Fruit fly (Drosophila melanogaster) whole organism, embryonic: ENCODE data around the gene tho2.

ENCODE experiments used
- Adf1 ChIP-seq: fragments of 200-800 bp; sonication (Bioruptor generic); IDR thresholded peaks from 2 replicates; pipeline ENCODE4 v1.3.6; 2022; ENCODE audit warnings: missing biosample characterization, missing genetic modification characterization
- Aef1 ChIP-seq: fragments of 200-800 bp; sonication (Bioruptor generic); IDR thresholded peaks from 3 replicates; pipeline ENCODE4 v1.3.6; 2022; ENCODE audit warnings: missing biosample characterization, missing genetic modification characterization
- Asciz ChIP-seq: fragments of 200-800 bp; sonication (Bioruptor generic); optimal IDR thresholded peaks from 2 replicates; lab custom pipeline; 2017; ENCODE audit warnings: missing biosample characterization, mild to moderate bottlenecking, missing genetic modification characterization, missing genetic modification reagents
- CG10267 ChIP-seq: fragments of 200-800 bp; sonication (Bioruptor generic); optimal IDR thresholded peaks from 2 replicates; lab custom pipeline; 2018; ENCODE audit warnings: missing biosample characterization, mild to moderate bottlenecking, missing genetic modification characterization, moderate library complexity
- CG10366 ChIP-seq: fragments of 200-800 bp; sonication (Bioruptor generic); IDR thresholded peaks from 2 replicates; pipeline ENCODE4 v1.3.6; 2022; ENCODE audit warnings: missing biosample characterization, missing genetic modification characterization
- CG10565 ChIP-seq: fragments of 200-800 bp; sonication (Bioruptor generic); optimal IDR thresholded peaks from 3 replicates; lab custom pipeline; 2016; ENCODE audit warnings: missing biosample characterization, mild to moderate bottlenecking, missing genetic modification characterization
- CG11560 ChIP-seq: fragments of 200-800 bp; sonication (Bioruptor generic); IDR thresholded peaks from 3 replicates; pipeline ENCODE4 v1.3.6; 2022; ENCODE audit warnings: missing biosample characterization, missing genetic modification characterization
- CG11695 ChIP-seq: fragments of 200-800 bp; sonication (Bioruptor generic); IDR thresholded peaks from 3 replicates; pipeline ENCODE4 v1.3.6; 2022; ENCODE audit warnings: missing biosample characterization, missing genetic modification characterization
- CG12299 ChIP-seq: fragments of 200-800 bp; sonication (Bioruptor generic); optimal IDR thresholded peaks from 2 replicates; lab custom pipeline; 2018; ENCODE audit warnings: missing biosample characterization, mild to moderate bottlenecking, missing genetic modification characterization
- CG12744 ChIP-seq: fragments of 200-800 bp; sonication (Bioruptor generic); optimal IDR thresholded peaks from 2 replicates; lab custom pipeline; 2016; ENCODE audit warnings: missing biosample characterization, missing genetic modification characterization
- CG13424 ChIP-seq: fragments of 200-800 bp; sonication (Bioruptor generic); optimal IDR thresholded peaks from 2 replicates; lab custom pipeline; 2019; ENCODE audit warnings: missing biosample characterization, mild to moderate bottlenecking, missing genetic modification characterization, moderate library complexity
- CG15479 ChIP-seq: fragments of 200-800 bp; sonication (Bioruptor generic); optimal IDR thresholded peaks from 3 replicates; lab custom pipeline; 2019; ENCODE audit warnings: missing biosample characterization, mild to moderate bottlenecking, missing genetic modification characterization, moderate library complexity
- CG17912 ChIP-seq: fragments of 200-800 bp; sonication (Bioruptor generic); optimal IDR thresholded peaks from 2 replicates; lab custom pipeline; 2018; ENCODE audit warnings: missing biosample characterization, mild to moderate bottlenecking, missing genetic modification characterization
- CG1792 ChIP-seq: fragments of 200-800 bp; sonication (Bioruptor generic); optimal IDR thresholded peaks from 2 replicates; lab custom pipeline; 2016; ENCODE audit warnings: missing biosample characterization, missing genetic modification characterization
- CG18619 ChIP-seq: fragments of 200-800 bp; sonication (Bioruptor generic); optimal IDR thresholded peaks from 3 replicates; lab custom pipeline; 2017; ENCODE audit warnings: missing biosample characterization, mild to moderate bottlenecking, missing genetic modification characterization
- CG30020 ChIP-seq: fragments of 200-800 bp; optimal IDR thresholded peaks from 2 replicates; lab custom pipeline; 2019; ENCODE audit warnings: missing biosample characterization, mild to moderate bottlenecking, missing genetic modification characterization, moderate library complexity
- CG31224 ChIP-seq: fragments of 200-800 bp; sonication (Bioruptor generic); IDR thresholded peaks from 2 replicates; pipeline ENCODE4 v1.3.6; 2022; ENCODE audit warnings: missing biosample characterization, missing genetic modification characterization
- CG33213 ChIP-seq: fragments of 200-800 bp; sonication (Bioruptor generic); optimal IDR thresholded peaks from 3 replicates; lab custom pipeline; 2016; ENCODE audit warnings: missing biosample characterization, missing genetic modification characterization
- CG4707 ChIP-seq: fragments of 200-800 bp; sonication (Bioruptor generic); optimal IDR thresholded peaks from 2 replicates; lab custom pipeline; 2018; ENCODE audit warnings: missing biosample characterization, mild to moderate bottlenecking, missing genetic modification characterization, moderate library complexity
- CG6175 ChIP-seq: fragments of 200-800 bp; sonication (Bioruptor generic); IDR thresholded peaks from 3 replicates; pipeline ENCODE4 v1.3.6; 2022; ENCODE audit warnings: missing biosample characterization, missing genetic modification characterization
- CG6765 ChIP-seq: fragments of 200-800 bp; sonication (Bioruptor generic); optimal IDR thresholded peaks from 3 replicates; lab custom pipeline; 2017; ENCODE audit warnings: missing biosample characterization, mild to moderate bottlenecking, missing genetic modification characterization
- CG8765 ChIP-seq: fragments of 200-800 bp; sonication (Bioruptor generic); IDR thresholded peaks from 2 replicates; pipeline ENCODE4 v1.3.6; 2022; ENCODE audit warnings: missing biosample characterization, missing genetic modification characterization
- CTCF ChIP-seq: fragments of 200-800 bp; sonication (Bioruptor generic); optimal IDR thresholded peaks from 2 replicates; lab custom pipeline; 2017; ENCODE audit warnings: missing biosample characterization, mild to moderate bottlenecking, missing genetic modification characterization, moderate library complexity
- Camta ChIP-seq: fragments of 200-800 bp; sonication (Bioruptor generic); optimal IDR thresholded peaks from 2 replicates; lab custom pipeline; 2016; ENCODE audit warnings: missing biosample characterization, missing genetic modification characterization
- Dll ChIP-seq: fragments of 200-800 bp; sonication (Bioruptor generic); IDR thresholded peaks from 4 replicates; pipeline ENCODE4 v1.3.6; 2022; ENCODE audit warnings: missing biosample characterization, missing genetic modification characterization; ENCODE audit not compliant: partially characterized antibody
- Gsc ChIP-seq: fragments of 200-800 bp; sonication (Bioruptor generic); IDR thresholded peaks from 2 replicates; pipeline ENCODE4 v1.3.6; 2022; ENCODE audit warnings: missing biosample characterization, missing genetic modification characterization
- HLHmδ ChIP-seq: fragments of 200-800 bp; sonication (Bioruptor generic); optimal IDR thresholded peaks from 2 replicates; lab custom pipeline; 2018; ENCODE audit warnings: missing biosample characterization, mild to moderate bottlenecking, missing genetic modification characterization, moderate library complexity
- HmgZ ChIP-seq: fragments of 200-800 bp; sonication (Bioruptor generic); optimal IDR thresholded peaks from 2 replicates; lab custom pipeline; 2018; ENCODE audit warnings: missing biosample characterization, mild to moderate bottlenecking, missing genetic modification characterization
- Side ChIP-seq: fragments of 200-800 bp; sonication (Bioruptor generic); optimal IDR thresholded peaks from 2 replicates; lab custom pipeline; 2016; ENCODE audit warnings: missing biosample characterization, missing genetic modification characterization
- Sin3A ChIP-seq: fragments of >200 bp; optimal IDR thresholded peaks from 2 replicates; lab custom pipeline; 2018
- Sry-δ ChIP-seq: fragments of 200-800 bp; sonication (Bioruptor generic); optimal IDR thresholded peaks from 2 replicates; lab custom pipeline; 2016; ENCODE audit warnings: missing biosample characterization, missing genetic modification characterization
- YL-1 ChIP-seq: fragments of 200-800 bp; sonication (Bioruptor generic); optimal IDR thresholded peaks from 3 replicates; lab custom pipeline; 2017; ENCODE audit warnings: missing biosample characterization, mild to moderate bottlenecking, missing genetic modification characterization
- aop ChIP-seq: fragments of 200-800 bp; sonication (Bioruptor generic); IDR thresholded peaks from 2 replicates; pipeline ENCODE4 v1.3.6; 2022; ENCODE audit warnings: missing biosample characterization, missing genetic modification characterization
- ase ChIP-seq: fragments of 200-800 bp; sonication (Bioruptor generic); IDR thresholded peaks from 3 replicates; pipeline ENCODE4 v1.3.6; 2022; ENCODE audit warnings: missing biosample characterization, missing genetic modification characterization
- az2 ChIP-seq: fragments of 200-800 bp; sonication (Bioruptor generic); optimal IDR thresholded peaks from 3 replicates; lab custom pipeline; 2016; ENCODE audit warnings: missing biosample characterization, missing genetic modification characterization
- bowl ChIP-seq: fragments of 200-800 bp; sonication (Bioruptor generic); IDR thresholded peaks from 2 replicates; pipeline ENCODE4 v1.3.6; 2022; ENCODE audit warnings: missing biosample characterization, missing genetic modification characterization
- btn ChIP-seq: fragments of 200-800 bp; sonication (Bioruptor generic); optimal IDR thresholded peaks from 2 replicates; lab custom pipeline; 2016; ENCODE audit warnings: missing biosample characterization, missing genetic modification characterization
- dm ChIP-seq: fragments of 200-800 bp; sonication (Bioruptor generic); optimal IDR thresholded peaks from 3 replicates; lab custom pipeline; 2016; ENCODE audit warnings: missing biosample characterization, missing genetic modification characterization
- ems ChIP-seq: fragments of 200-800 bp; sonication (Bioruptor generic); optimal IDR thresholded peaks from 3 replicates; lab custom pipeline; 2016; ENCODE audit warnings: missing biosample characterization, missing genetic modification characterization
- eyg ChIP-seq: fragments of 200-800 bp; sonication (Bioruptor generic); optimal IDR thresholded peaks from 3 replicates; lab custom pipeline; 2016; ENCODE audit warnings: missing biosample characterization, missing genetic modification characterization
- fd102C ChIP-seq: fragments of 200-800 bp; sonication (Bioruptor generic); optimal IDR thresholded peaks from 2 replicates; lab custom pipeline; 2018; ENCODE audit warnings: missing biosample characterization, mild to moderate bottlenecking, missing genetic modification characterization, moderate library complexity
- fd96Cb ChIP-seq: fragments of 200-800 bp; sonication (Bioruptor generic); optimal IDR thresholded peaks from 2 replicates; lab custom pipeline; 2018; ENCODE audit warnings: missing biosample characterization, mild to moderate bottlenecking, missing genetic modification characterization, moderate library complexity
- gsb-n ChIP-seq: fragments of 200-800 bp; sonication (Bioruptor generic); optimal IDR thresholded peaks from 3 replicates; lab custom pipeline; 2018; ENCODE audit warnings: missing biosample characterization, mild to moderate bottlenecking, missing genetic modification characterization
- lilli ChIP-seq: fragments of 200-800 bp; sonication (Bioruptor generic); optimal IDR thresholded peaks from 3 replicates; lab custom pipeline; 2016; ENCODE audit warnings: missing biosample characterization, missing genetic modification characterization
- nau ChIP-seq: fragments of 200-800 bp; sonication (Bioruptor generic); optimal IDR thresholded peaks from 3 replicates; lab custom pipeline; 2017; ENCODE audit warnings: missing biosample characterization, mild to moderate bottlenecking, missing genetic modification characterization, missing genetic modification reagents
- nom ChIP-seq: fragments of 200-800 bp; sonication (Bioruptor generic); optimal IDR thresholded peaks from 2 replicates; lab custom pipeline; 2017; ENCODE audit warnings: missing biosample characterization, missing genetic modification characterization, mild to moderate bottlenecking, moderate library complexity, missing genetic modification reagents
- phol ChIP-seq: fragments of 200-800 bp; sonication (Bioruptor generic); optimal IDR thresholded peaks from 3 replicates; lab custom pipeline; 2018; ENCODE audit warnings: missing biosample characterization, mild to moderate bottlenecking, missing genetic modification characterization, moderate library complexity
- rib ChIP-seq: fragments of 200-800 bp; sonication (Bioruptor generic); IDR thresholded peaks from 2 replicates; pipeline ENCODE4 v1.3.6; 2022; ENCODE audit warnings: missing biosample characterization, missing genetic modification characterization
- sens ChIP-seq: fragments of 200-800 bp; sonication (Bioruptor generic); peaks from one replicate; lab custom pipeline; 2016; ENCODE audit warnings: missing biosample characterization, missing genetic modification characterization
- toy ChIP-seq: fragments of 200-800 bp; sonication (Bioruptor generic); IDR thresholded peaks from 2 replicates; pipeline ENCODE4 v1.3.6; 2022; ENCODE audit warnings: missing biosample characterization, missing genetic modification characterization
- unpg ChIP-seq: fragments of 200-800 bp; sonication (Bioruptor generic); optimal IDR thresholded peaks from 3 replicates; lab custom pipeline; 2018; ENCODE audit warnings: missing biosample characterization, mild to moderate bottlenecking, missing genetic modification characterization, moderate library complexity

The tho2 gene

dm6 chr2L:2164520-2165237, 19.7 kb upstream of the tho2 start (continued):
- TF ChIP-seq CG8765 (GFP tag; lab: Robert Waterston, UW): peak; percentile 93
- TF ChIP-seq nau (GFP tag; lab: Kevin White, UChicago): no peak
- no peak for TF ChIP-seq toy (GFP tag; lab: Robert Waterston, UW)
- TF ChIP-seq nom: peak; percentile 95
- TF ChIP-seq Sry-δ: peak; percentile 21
- TF ChIP-seq CG6765 (GFP tag; lab: Kevin White, UChicago): no peak
- TF ChIP-seq Aef1: no peak
- TF ChIP-seq aop (GFP tag; lab: Robert Waterston, UW): peak; percentile 89
- no peak for TF ChIP-seq CG11560 (tag; lab: Robert Waterston, UW)
- TF ChIP-seq HmgZ (tag; lab: Kevin White, UChicago): no peak
- TF ChIP-seq CG6175 (GFP tag; lab: Robert Waterston, UW): no peak
- TF ChIP-seq CG10267 (tag; lab: Kevin White, UChicago): peak; percentile 80
- peak; percentile 55 for TF ChIP-seq fd96Cb (tag; lab: Kevin White, UChicago)
- no peak for TF ChIP-seq CTCF
- TF ChIP-seq Adf1: no peak
- peak; percentile 21 for TF ChIP-seq CG30020 (tag; lab: Kevin White, UChicago)
- TF ChIP-seq CG10565: no peak
- TF ChIP-seq eyg (GFP tag; lab: Kevin White, UChicago): no peak
- TF ChIP-seq CG10366 (GFP tag; lab: Robert Waterston, UW): peak; percentile 42
- TF ChIP-seq unpg (GFP tag; lab: Kevin White, UChicago): peak; percentile 62
- peak; percentile 29 for TF ChIP-seq CG18619
- peak; percentile 15 for TF ChIP-seq CG4707
- no peak for TF ChIP-seq CG17912 (GFP tag; lab: Kevin White, UChicago)
- no peak for TF ChIP-seq Dll (GFP tag; lab: Robert Waterston, UW)
- TF ChIP-seq gsb-n: peak; percentile 70
- peak; percentile 15 for TF ChIP-seq YL-1 (GFP tag; lab: Kevin White, UChicago)
- peak; percentile 60 for TF ChIP-seq CG13424 (tag; lab: Kevin White, UChicago)
- TF ChIP-seq Camta: peak; percentile 39
- TF ChIP-seq CG15479: peak; percentile 100
- no peak for TF ChIP-seq CG12299
- peak; percentile 76 for TF ChIP-seq Side (GFP tag; lab: Kevin White, UChicago)
- TF ChIP-seq sens (GFP tag; lab: Kevin White, UChicago): peak; percentile 95
- TF ChIP-seq CG31224 (GFP tag; lab: Robert Waterston, UW): 0 out of 2 replicates have a peak, but pooled peaks have one; percentile 19
- TF ChIP-seq phol (tag; lab: Kevin White, UChicago): peak; percentile 80
- TF ChIP-seq rib (GFP tag; lab: Robert Waterston, UW): no peak
- no peak for TF ChIP-seq ems (GFP tag; lab: Kevin White, UChicago)
- TF ChIP-seq lilli (GFP tag; lab: Kevin White, UChicago): peak; percentile 73
- 0 out of 3 replicates have a peak, but pooled peaks have one; percentile 12 for TF ChIP-seq CG11695 (GFP tag; lab: Robert Waterston, UW)
- TF ChIP-seq Asciz (GFP tag; lab: Kevin White, UChicago): peak; percentile 39
- TF ChIP-seq ase (GFP tag; lab: Robert Waterston, UW): peak; percentile 19; the same call in 1 of the 3 replicates
- no peak for TF ChIP-seq Sin3A (lab: Kevin White, UChicago)
- no peak for TF ChIP-seq HLHmδ
- TF ChIP-seq dm: peak; percentile 71
- peak; percentile 55 for TF ChIP-seq CG12744 (GFP tag; lab: Kevin White, UChicago)
- peak; percentile 94 for TF ChIP-seq fd102C
- TF ChIP-seq CG33213 (GFP tag; lab: Kevin White, UChicago): peak; percentile 42
- TF ChIP-seq az2 (GFP tag; lab: Kevin White, UChicago): peak; percentile 68
- no peak for TF ChIP-seq Gsc (GFP tag; lab: Robert Waterston, UW)
- peak; percentile 70 for TF ChIP-seq btn (GFP tag; lab: Kevin White, UChicago)
- TF ChIP-seq CG1792 (GFP tag; lab: Kevin White, UChicago): peak; percentile 23
- no peak for TF ChIP-seq bowl (GFP tag; lab: Robert Waterston, UW)
